Worm (Caenorhabditis elegans) whole organism, early embryonic: ENCODE results near the gene eif-1.

Source experiments
- B0310.2 ChIP-seq: sonication (generic microtip); optimal IDR thresholded peaks from 2 replicates; lab custom pipeline; 2016; ENCODE audit warnings: mild to moderate bottlenecking, missing genetic modification characterization, missing compliant biosample characterization
- aly-1 ChIP-seq: sonication (generic microtip); optimal IDR thresholded peaks from 2 replicates; lab custom pipeline; 2016; ENCODE audit warnings: missing genetic modification characterization, missing compliant biosample characterization
- ceh-13 ChIP-seq: fragments of 200-800 bp; sonication (Bioruptor generic); optimal IDR thresholded peaks from 2 replicates; lab custom pipeline; 2018; ENCODE audit warnings: mild to moderate bottlenecking, missing genetic modification characterization, missing compliant biosample characterization
- ceh-36 ChIP-seq: sonication (generic microtip); optimal IDR thresholded peaks from 2 replicates; lab custom pipeline; 2016; ENCODE audit warnings: missing genetic modification characterization, inconsistent platforms, missing compliant biosample characterization
- flt-1 ChIP-seq: fragments of 200-800 bp; sonication (Bioruptor generic); IDR thresholded peaks from 2 replicates; pipeline ENCODE4 v1.3.6; 2022; ENCODE audit warnings: missing genetic modification characterization, missing compliant biosample characterization
- hmbx-1 ChIP-seq: sonication (generic microtip); optimal IDR thresholded peaks from 2 replicates; lab custom pipeline; 2016; ENCODE audit warnings: mild to moderate bottlenecking, missing genetic modification characterization, missing compliant biosample characterization
- hmg-4 ChIP-seq: fragments of 200-800 bp; sonication (Bioruptor generic); optimal IDR thresholded peaks from 2 replicates; lab custom pipeline; 2018; ENCODE audit warnings: mild to moderate bottlenecking, missing genetic modification characterization, missing compliant biosample characterization
- scrt-1 ChIP-seq: fragments of 200-800 bp; sonication (Bioruptor generic); IDR thresholded peaks from 2 replicates; pipeline ENCODE4 v1.3.6; 2022; ENCODE audit warnings: missing genetic modification characterization, missing compliant biosample characterization
- tbx-37 ChIP-seq: fragments of 200-800 bp; sonication (Bioruptor generic); conservative IDR thresholded peaks from 2 replicates; pipeline ENCODE4 v1.3.6; 2022; ENCODE audit warnings: missing genetic modification reagents, missing genetic modification characterization, missing compliant biosample characterization

DNA sequence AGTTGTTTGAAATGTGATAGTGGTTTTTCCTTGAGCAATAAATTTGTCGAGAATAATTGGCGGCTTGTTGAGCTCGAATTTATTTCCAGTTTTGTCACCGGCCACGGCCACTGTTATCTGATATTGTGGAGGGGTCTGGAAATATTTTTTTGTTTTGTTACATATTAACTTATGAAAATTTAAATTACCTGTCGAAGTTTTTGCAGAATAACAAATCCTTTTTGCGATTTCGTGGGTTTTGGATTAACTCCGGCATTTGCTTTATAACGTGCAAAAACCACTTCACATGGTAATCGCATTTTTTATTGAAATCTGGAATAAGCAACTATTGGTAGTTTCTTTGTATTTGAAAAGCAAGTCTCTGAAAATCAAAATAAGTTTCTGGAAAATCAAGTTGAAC is 42.7 kb upstream of the eif-1 start, which contains the start of gene lrr-1:
- TF ChIP-seq hmbx-1 (tag; lab: Kevin White, UChicago): no peak
- TF ChIP-seq tbx-37 (GFP tag; lab: Robert Waterston, UW): no peak
- no peak for TF ChIP-seq B0310.2 (tag; lab: Kevin White, UChicago)
- no peak for TF ChIP-seq flt-1 (GFP tag; lab: Robert Waterston, UW)
- no peak for TF ChIP-seq aly-1 (tag; lab: Kevin White, UChicago)
- no peak for TF ChIP-seq ceh-36 (tag; lab: Kevin White, UChicago)
- TF ChIP-seq scrt-1 (GFP tag; lab: Robert Waterston, UW): no peak
- TF ChIP-seq hmg-4 (GFP tag; lab: Kevin White, UChicago): no peak
- TF ChIP-seq ceh-13 (GFP tag; lab: Kevin White, UChicago): no peak
